Fruit fly (Drosophila melanogaster) whole organism, embryonic: ENCODE data around the gene CG32344.

Experiments used
- Bteb2 ChIP-seq: fragments of 200-800 bp; sonication (Bioruptor generic); optimal IDR thresholded peaks from 2 replicates; lab custom pipeline; 2016; ENCODE audit warnings: missing biosample characterization, missing genetic modification characterization
- CG10654 ChIP-seq: fragments of 200-800 bp; sonication (Bioruptor generic); optimal IDR thresholded peaks from 2 replicates; lab custom pipeline; 2016; ENCODE audit warnings: missing biosample characterization, missing genetic modification characterization
- CG11247 ChIP-seq: fragments of 200-800 bp; sonication (Bioruptor generic); IDR thresholded peaks from 2 replicates; pipeline ENCODE4 v1.3.6; 2022; ENCODE audit warnings: missing biosample characterization, missing genetic modification characterization
- CG11398 ChIP-seq: fragments of 200-800 bp; sonication (Bioruptor generic); optimal IDR thresholded peaks from 2 replicates; lab custom pipeline; 2016; ENCODE audit warnings: missing biosample characterization, missing genetic modification characterization
- CG11723 ChIP-seq: fragments of 200-800 bp; sonication (Bioruptor generic); optimal IDR thresholded peaks from 2 replicates; lab custom pipeline; 2017; ENCODE audit warnings: missing biosample characterization, mild to moderate bottlenecking, missing genetic modification characterization
- CG14014 ChIP-seq: fragments of 200-800 bp; sonication (Bioruptor generic); IDR thresholded peaks from 2 replicates; pipeline ENCODE4 v1.3.6; 2022; ENCODE audit warnings: missing biosample characterization, missing genetic modification characterization
- CG17568 ChIP-seq: fragments of 200-800 bp; sonication (Bioruptor generic); optimal IDR thresholded peaks from 2 replicates; lab custom pipeline; 2018; ENCODE audit warnings: missing biosample characterization, mild to moderate bottlenecking, missing genetic modification characterization, moderate library complexity
- CG17912 ChIP-seq: fragments of 200-800 bp; sonication (Bioruptor generic); optimal IDR thresholded peaks from 2 replicates; lab custom pipeline; 2018; ENCODE audit warnings: missing biosample characterization, mild to moderate bottlenecking, missing genetic modification characterization
- CG2120 ChIP-seq: fragments of 200-800 bp; sonication (Bioruptor generic); optimal IDR thresholded peaks from 3 replicates; lab custom pipeline; 2016; ENCODE audit warnings: missing biosample characterization, missing genetic modification characterization
- CG2202 ChIP-seq: fragments of 200-800 bp; sonication (Bioruptor generic); optimal IDR thresholded peaks from 2 replicates; lab custom pipeline; 2018; ENCODE audit warnings: missing biosample characterization, mild to moderate bottlenecking, missing genetic modification characterization
- CG3065 ChIP-seq: fragments of 200-800 bp; sonication (Bioruptor generic); optimal IDR thresholded peaks from 2 replicates; lab custom pipeline; 2016; ENCODE audit warnings: missing biosample characterization, missing genetic modification characterization
- CG43689 ChIP-seq: fragments of 200-800 bp; sonication (Bioruptor generic); IDR thresholded peaks from 2 replicates; pipeline ENCODE4 v1.3.6; 2022; ENCODE audit warnings: missing biosample characterization, missing genetic modification characterization
- CG4424 ChIP-seq: fragments of 200-800 bp; sonication (Bioruptor generic); optimal IDR thresholded peaks from 3 replicates; lab custom pipeline; 2016; ENCODE audit warnings: missing biosample characterization, missing genetic modification characterization
- CG4730 ChIP-seq: fragments of 200-800 bp; sonication (Bioruptor generic); IDR thresholded peaks from 2 replicates; pipeline ENCODE4 v1.3.6; 2022; ENCODE audit warnings: missing biosample characterization, missing genetic modification characterization
- CG7556 ChIP-seq: fragments of 200-800 bp; sonication (Bioruptor generic); optimal IDR thresholded peaks from 2 replicates; lab custom pipeline; 2017; ENCODE audit warnings: missing biosample characterization, mild to moderate bottlenecking, missing genetic modification characterization
- CkIIα-i1 ChIP-seq: fragments of 200-800 bp; sonication (Bioruptor generic); IDR thresholded peaks from 2 replicates; pipeline ENCODE4 v1.3.6; 2022; ENCODE audit warnings: missing biosample characterization, missing genetic modification characterization
- Dbx ChIP-seq: fragments of 200-800 bp; sonication (Bioruptor generic); IDR thresholded peaks from 3 replicates; pipeline ENCODE4 v1.3.6; 2022; ENCODE audit warnings: missing biosample characterization, missing genetic modification characterization
- Dfd ChIP-seq, 2 experiments: fragments of >200 bp; optimal IDR thresholded peaks; 2 replicates each; lab custom pipeline; 2017; ENCODE audit warnings: missing biosample characterization in 2 of 2, missing genetic modification characterization in 2 of 2
- Doc2 ChIP-seq: fragments of 200-800 bp; sonication (Bioruptor generic); IDR thresholded peaks from 2 replicates; pipeline ENCODE4 v1.3.6; 2022; ENCODE audit warnings: missing biosample characterization, missing genetic modification characterization
- Doc3 ChIP-seq: fragments of 200-800 bp; sonication (Bioruptor generic); IDR thresholded peaks from 3 replicates; pipeline ENCODE4 v1.3.6; 2022; ENCODE audit warnings: missing biosample characterization, missing genetic modification characterization; ENCODE audit not compliant: partially characterized antibody
- H2.0 ChIP-seq: fragments of 200-800 bp; sonication (Bioruptor generic); IDR thresholded peaks from 2 replicates; pipeline ENCODE4 v1.3.6; 2022; ENCODE audit warnings: missing biosample characterization, missing genetic modification characterization
- HLH54F ChIP-seq: fragments of 200-800 bp; sonication (Bioruptor generic); optimal IDR thresholded peaks from 3 replicates; lab custom pipeline; 2016; ENCODE audit warnings: missing biosample characterization, missing genetic modification characterization
- Sox100B ChIP-seq: fragments of 200-800 bp; sonication (Bioruptor generic); optimal IDR thresholded peaks from 3 replicates; lab custom pipeline; 2018; ENCODE audit warnings: missing biosample characterization, mild to moderate bottlenecking, missing genetic modification characterization
- btn ChIP-seq: fragments of 200-800 bp; sonication (Bioruptor generic); optimal IDR thresholded peaks from 2 replicates; lab custom pipeline; 2016; ENCODE audit warnings: missing biosample characterization, missing genetic modification characterization
- chif ChIP-seq, 2 experiments: fragments of 200-800 bp; sonication (Bioruptor generic); optimal IDR thresholded peaks; 3 replicates each; lab custom pipeline; 2016; ENCODE audit warnings: missing biosample characterization in 2 of 2, missing genetic modification characterization in 2 of 2
- corto ChIP-seq: fragments of 200-800 bp; sonication (Bioruptor generic); optimal IDR thresholded peaks from 2 replicates; lab custom pipeline; 2016; ENCODE audit warnings: missing biosample characterization, mild to moderate bottlenecking, missing genetic modification characterization, moderate library complexity
- cwo ChIP-seq: fragments of 200-800 bp; sonication (Bioruptor generic); optimal IDR thresholded peaks from 3 replicates; lab custom pipeline; 2017; ENCODE audit warnings: missing biosample characterization, missing genetic modification characterization, mild to moderate bottlenecking, moderate library complexity, missing genetic modification reagents
- da ChIP-seq: fragments of 200-800 bp; sonication (Bioruptor generic); optimal IDR thresholded peaks from 2 replicates; lab custom pipeline; 2016; ENCODE audit warnings: missing biosample characterization, missing genetic modification characterization
- dati ChIP-seq: fragments of 200-800 bp; sonication (Bioruptor generic); IDR thresholded peaks from 2 replicates; pipeline ENCODE4 v1.3.6; 2022; ENCODE audit warnings: missing biosample characterization, missing genetic modification characterization
- eyg ChIP-seq: fragments of 200-800 bp; sonication (Bioruptor generic); optimal IDR thresholded peaks from 3 replicates; lab custom pipeline; 2016; ENCODE audit warnings: missing biosample characterization, missing genetic modification characterization
- ham ChIP-seq: fragments of 200-800 bp; sonication (Bioruptor generic); IDR thresholded peaks from 2 replicates; pipeline ENCODE4 v1.3.6; 2022; ENCODE audit warnings: missing biosample characterization, missing genetic modification characterization
- hb ChIP-seq: fragments of 200-800 bp; sonication (Bioruptor generic); IDR thresholded peaks from 3 replicates; pipeline ENCODE4 v1.3.6; 2022; ENCODE audit warnings: missing biosample characterization, missing genetic modification characterization; ENCODE audit not compliant: partially characterized antibody
- ken ChIP-seq: fragments of 200-800 bp; sonication (Bioruptor generic); IDR thresholded peaks from 3 replicates; pipeline ENCODE4 v1.3.6; 2022; ENCODE audit warnings: missing biosample characterization, missing genetic modification characterization
- lilli ChIP-seq: fragments of 200-800 bp; sonication (Bioruptor generic); optimal IDR thresholded peaks from 3 replicates; lab custom pipeline; 2016; ENCODE audit warnings: missing biosample characterization, missing genetic modification characterization
- lmd ChIP-seq: fragments of 200-800 bp; sonication (Bioruptor generic); IDR thresholded peaks from 2 replicates; pipeline ENCODE4 v1.3.6; 2022; ENCODE audit warnings: missing biosample characterization, missing genetic modification characterization
- pan ChIP-seq, 4 experiments: fragments of >200 bp in 3 of 4; fragments of 200-800 bp in 1 of 4; sonication (Bioruptor generic) in 1 of 4; optimal IDR thresholded peaks in 3 of 4; IDR thresholded peaks in 1 of 4; 2 replicates each; pipeline versions ENCODE4 v1.3.6 to Lab custom; 2017 to 2022; ENCODE audit warnings: missing biosample characterization in 2 of 4, missing genetic modification characterization in 2 of 4, mixed read lengths in 1 of 4
- pros ChIP-seq: fragments of 200-800 bp; sonication (Bioruptor generic); optimal IDR thresholded peaks from 3 replicates; lab custom pipeline; 2019; ENCODE audit warnings: missing biosample characterization, mild to moderate bottlenecking, missing genetic modification characterization, moderate library complexity
- repo ChIP-seq: fragments of 200-800 bp; sonication (Bioruptor generic); optimal IDR thresholded peaks from 2 replicates; lab custom pipeline; 2016; ENCODE audit warnings: missing biosample characterization, missing genetic modification characterization
- rib ChIP-seq: fragments of 200-800 bp; sonication (Bioruptor generic); IDR thresholded peaks from 2 replicates; pipeline ENCODE4 v1.3.6; 2022; ENCODE audit warnings: missing biosample characterization, missing genetic modification characterization
- sc ChIP-seq, 3 experiments: fragments of >200 bp in 2 of 3; fragments of 200-800 bp in 1 of 3; sonication (Bioruptor generic) in 1 of 3; optimal IDR thresholded peaks; 2 replicates in 2 of 3; 3 replicates in 1 of 3; lab custom pipeline; 2017; ENCODE audit warnings: mild to moderate bottlenecking in 1 of 3, missing biosample characterization in 1 of 3, missing genetic modification characterization in 1 of 3, missing genetic modification reagents in 1 of 3
- scrt ChIP-seq: fragments of 200-800 bp; sonication (Bioruptor generic); optimal IDR thresholded peaks from 2 replicates; lab custom pipeline; 2018; ENCODE audit warnings: missing biosample characterization, mild to moderate bottlenecking, missing genetic modification characterization, moderate library complexity
- sim ChIP-seq: fragments of 200-800 bp; sonication (Bioruptor generic); IDR thresholded peaks from 2 replicates; pipeline ENCODE4 v1.3.6; 2022; ENCODE audit warnings: missing biosample characterization, missing genetic modification characterization
- sima ChIP-seq: fragments of 200-800 bp; sonication (Bioruptor generic); optimal IDR thresholded peaks from 2 replicates; lab custom pipeline; 2016; ENCODE audit warnings: missing biosample characterization, missing genetic modification characterization
- slou ChIP-seq: fragments of 200-800 bp; sonication (Bioruptor generic); optimal IDR thresholded peaks from 3 replicates; lab custom pipeline; 2016; ENCODE audit warnings: missing biosample characterization, missing genetic modification characterization
- sna ChIP-seq: fragments of 200-800 bp; sonication (Bioruptor generic); IDR thresholded peaks from 2 replicates; pipeline ENCODE4 v1.3.6; 2022; ENCODE audit warnings: missing biosample characterization, missing genetic modification characterization; ENCODE audit not compliant: partially characterized antibody
- tll ChIP-seq, 2 experiments: fragments of 200-800 bp in 1 of 2; fragments of >200 bp in 1 of 2; sonication (Bioruptor generic) in 1 of 2; optimal IDR thresholded peaks; 2 replicates each; lab custom pipeline; 2017 to 2019; ENCODE audit warnings: missing biosample characterization in 2 of 2, missing genetic modification characterization in 2 of 2, mild to moderate bottlenecking in 1 of 2, moderate library complexity in 1 of 2
- wdn ChIP-seq: fragments of 200-800 bp; sonication (Bioruptor generic); IDR thresholded peaks from 2 replicates; pipeline ENCODE4 v1.3.6; 2022; ENCODE audit warnings: missing biosample characterization, missing genetic modification characterization
- zf30C ChIP-seq: fragments of 200-800 bp; sonication (Bioruptor generic); optimal IDR thresholded peaks from 3 replicates; lab custom pipeline; 2018; ENCODE audit warnings: missing biosample characterization, mild to moderate bottlenecking, missing genetic modification characterization
- zfh1 ChIP-seq: fragments of 200-800 bp; sonication (Bioruptor generic); IDR thresholded peaks from 3 replicates; pipeline ENCODE4 v1.3.6; 2022; ENCODE audit warnings: missing biosample characterization, missing genetic modification characterization

Gene CG32344

dm6 chr3L:350651-351228, 26.2 kb upstream of the CG32344 start (continued):
- peak; percentile 36 for TF ChIP-seq CG10654 (GFP tag; lab: Kevin White, UChicago)
- TF ChIP-seq sc (optimal IDR thresholded peaks at IDR 0.05; lab: Kevin White, UChicago) = no peak
- TF ChIP-seq sc (GFP tag; optimal IDR thresholded peaks at IDR 0.05; lab: Kevin White, UChicago) = peak; percentile 12
- TF ChIP-seq Doc3 = no peak
- peak; percentile 77 for TF ChIP-seq rib
- TF ChIP-seq lmd (GFP tag; lab: Robert Waterston, UW) = peak; percentile 85
- TF ChIP-seq lilli = peak; percentile 75
- peak; percentile 69 for TF ChIP-seq CG7556 (GFP tag; lab: Kevin White, UChicago)
- TF ChIP-seq CG11723 (GFP tag; lab: Kevin White, UChicago) = no peak
- peak; percentile 72 for TF ChIP-seq CG4730 (GFP tag; lab: Robert Waterston, UW)
- TF ChIP-seq eyg (GFP tag; lab: Kevin White, UChicago) = peak; percentile 48
- TF ChIP-seq chif (GFP tag; optimal IDR thresholded peaks at IDR 0.05; lab: Kevin White, UChicago) = peak in 1 of 2 experiments; percentile 32
- peak; percentile 80 for TF ChIP-seq CG14014
- peak; percentile 76 for TF ChIP-seq H2.0 (GFP tag; lab: Robert Waterston, UW)
- TF ChIP-seq pros (GFP tag; lab: Kevin White, UChicago) = no peak
- no peak for TF ChIP-seq sna (GFP tag; lab: Robert Waterston, UW)
- peak; percentile 64 for TF ChIP-seq CG4424 (GFP tag; lab: Kevin White, UChicago)
- TF ChIP-seq CG43689 (GFP tag; lab: Robert Waterston, UW) = peak; percentile 63
- no peak for TF ChIP-seq repo (GFP tag; lab: Kevin White, UChicago)
- no peak for TF ChIP-seq Sox100B (GFP tag; lab: Kevin White, UChicago)
- TF ChIP-seq btn (GFP tag; lab: Kevin White, UChicago) = peak; percentile 48
- no peak for TF ChIP-seq CkIIα-i1 (GFP tag; lab: Robert Waterston, UW)
- no peak for TF ChIP-seq CG17568 (GFP tag; lab: Kevin White, UChicago)
- no peak for TF ChIP-seq pan (optimal IDR thresholded peaks at IDR 0.05; lab: Kevin White, UChicago)
- peak in 1 of 2 experiments; percentile 91 for TF ChIP-seq pan (GFP tag; optimal IDR thresholded peaks at IDR 0.05 in 1 of 2, IDR thresholded peaks at IDR 0.05 in 1 of 2)
- peak; percentile 70 for TF ChIP-seq wdn (GFP tag; lab: Robert Waterston, UW)
- peak; percentile 85 for TF ChIP-seq Dbx (GFP tag; lab: Robert Waterston, UW)
- peak; percentile 84 for TF ChIP-seq CG2120 (GFP tag; lab: Kevin White, UChicago)
- peak; percentile 58 for TF ChIP-seq zf30C (GFP tag; lab: Kevin White, UChicago)
- TF ChIP-seq HLH54F = peak; percentile 46
- TF ChIP-seq slou (GFP tag; lab: Kevin White, UChicago) = no peak
- 0 out of 2 replicates have a peak, but pooled peaks have one; percentile 32 for TF ChIP-seq Doc2 (GFP tag; lab: Robert Waterston, UW)
- TF ChIP-seq CG11247 = peak; percentile 83
- TF ChIP-seq cwo (GFP tag; lab: Kevin White, UChicago) = peak; percentile 84
- TF ChIP-seq Bteb2 (GFP tag; lab: Kevin White, UChicago) = peak; percentile 43
- TF ChIP-seq da (GFP tag; lab: Kevin White, UChicago) = no peak
- TF ChIP-seq scrt = no peak
- no peak for TF ChIP-seq corto (GFP tag; lab: Kevin White, UChicago)
- TF ChIP-seq CG17912 = no peak
- peak; percentile 70; the same call in 2 of the 3 replicates for TF ChIP-seq zfh1 (GFP tag; lab: Robert Waterston, UW)
- TF ChIP-seq CG2202 (tag; lab: Kevin White, UChicago) = peak; percentile 15
- TF ChIP-seq sima = peak; percentile 45
- no peak for TF ChIP-seq tll (GFP tag; optimal IDR thresholded peaks at IDR 0.05; lab: Kevin White, UChicago)
- 0 out of 2 replicates have a peak, but pooled peaks have one; percentile 45 for TF ChIP-seq sim (GFP tag; lab: Robert Waterston, UW)
- TF ChIP-seq dati (GFP tag; lab: Robert Waterston, UW) = peak; percentile 62; the same call in 1 of the 2 replicates
- peak; percentile 77; the same call in 2 of the 3 replicates for TF ChIP-seq ken
- TF ChIP-seq hb (GFP tag; lab: Robert Waterston, UW) = no peak
- TF ChIP-seq CG3065 (GFP tag; lab: Kevin White, UChicago) = no peak
- no peak for TF ChIP-seq CG11398 (GFP tag; lab: Kevin White, UChicago)
- TF ChIP-seq Dfd (GFP tag; optimal IDR thresholded peaks at IDR 0.05; lab: Kevin White, UChicago) = no peak
- TF ChIP-seq ham (GFP tag; lab: Robert Waterston, UW) = no peak
